Worm (Caenorhabditis elegans): Measurements from ENCODE around the gene rbc-1.

rbc-1 gene

DNA sequence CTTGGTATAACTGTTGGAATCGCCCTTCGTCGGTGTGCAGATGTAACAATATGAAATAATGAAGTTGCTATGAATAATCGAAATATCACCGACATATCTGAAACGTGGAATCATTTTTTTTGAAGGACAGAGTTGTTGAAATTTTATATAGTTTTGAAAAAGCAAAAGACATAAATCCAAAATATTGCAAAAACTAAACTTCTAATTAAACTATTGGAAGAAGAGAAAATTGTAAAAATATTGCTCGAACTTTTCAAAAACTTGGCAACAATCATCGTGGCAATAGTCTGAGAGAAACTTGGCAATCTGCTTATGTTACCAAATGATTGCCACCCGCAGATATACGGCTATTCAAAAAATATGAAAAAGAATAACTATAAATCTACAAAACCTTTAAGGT lies 34.2 kb downstream of the rbc-1 start, which contains the start of gene F54E4.4:
Gene F54E4.4, minus strand, starts transcription at position 101 of the 400 bp plus-strand sequence.
- no peak for TF ChIP-seq let-607 (tag; optimal IDR thresholded peaks at IDR 0.05)
- no peak for TF ChIP-seq mes-4 (tag; optimal IDR thresholded peaks at IDR 0.05)
- no peak for TF ChIP-seq B0336.3 (GFP tag; IDR thresholded peaks at IDR 0.05)
- no peak for TF ChIP-seq gei-17 (GFP tag; optimal IDR thresholded peaks at IDR 0.05)

DNA sequence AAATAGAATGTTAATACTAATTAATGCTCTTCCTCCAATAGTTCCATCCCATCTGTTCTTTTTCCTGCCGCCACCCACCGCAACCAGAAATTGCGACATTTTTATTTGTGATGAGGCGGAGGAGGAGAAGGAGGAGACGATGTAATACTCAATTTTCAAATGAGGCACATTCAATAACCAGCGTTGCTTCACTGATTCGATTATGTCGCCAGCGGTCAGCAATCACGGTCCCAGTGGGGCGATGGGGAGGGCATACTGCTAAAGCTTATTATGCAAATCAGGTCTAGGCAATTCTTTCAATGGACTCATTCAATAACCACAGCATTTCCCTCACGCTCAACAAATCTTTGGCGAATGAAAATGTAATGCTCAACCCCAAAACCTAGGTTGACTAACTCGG lies 38.0 kb downstream of the rbc-1 start:
- no peak for TF ChIP-seq K12H6.12 (tag; optimal IDR thresholded peaks at IDR 0.05)
- no peak for TF ChIP-seq sptf-2 (GFP tag; optimal IDR thresholded peaks at IDR 0.05)
- no peak for TF ChIP-seq bed-1 (GFP tag; IDR thresholded peaks at IDR 0.05)
- TF ChIP-seq hmg-20 (GFP tag; IDR thresholded peaks at IDR 0.05) = no peak
- TF ChIP-seq somi-1 (GFP tag; optimal IDR thresholded peaks at IDR 0.05) = no peak
- no peak for TF ChIP-seq lin-40 (tag; optimal IDR thresholded peaks at IDR 0.05)
- no peak for TF ChIP-seq ets-4 (GFP tag; optimal IDR thresholded peaks at IDR 0.05)
- no peak for TF ChIP-seq ztf-18 (tag; optimal IDR thresholded peaks at IDR 0.05)
- TF ChIP-seq Y95B8A.8 (GFP tag; IDR thresholded peaks at IDR 0.05) = no peak
- TF ChIP-seq lsy-27 (tag; optimal IDR thresholded peaks at IDR 0.05; ENCODE audit: borderline replicate concordance, insufficient read depth) = no peak

DNA sequence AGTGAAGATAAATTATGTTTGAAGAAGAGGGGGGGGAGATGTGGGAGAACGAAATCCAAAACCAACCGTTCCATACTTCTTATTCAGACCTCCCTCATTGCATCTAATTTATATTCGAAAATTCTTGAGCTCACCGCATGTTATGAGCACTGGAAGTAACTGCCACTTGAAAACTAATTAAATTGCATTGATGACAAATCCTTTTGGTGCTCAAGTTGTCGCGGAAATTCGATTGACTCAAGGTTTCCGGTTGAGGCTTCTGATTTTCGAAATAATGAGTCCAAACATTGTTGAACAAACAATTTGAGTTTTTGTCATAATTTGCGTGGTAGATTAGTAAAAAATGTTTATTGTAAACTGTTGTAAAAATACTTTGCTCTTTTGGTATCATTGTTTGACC lies 40.9 kb downstream of the rbc-1 start:
- no peak for TF ChIP-seq repo-1 (tag; optimal IDR thresholded peaks at IDR 0.05)
- TF ChIP-seq egl-18 (GFP tag; IDR thresholded peaks at IDR 0.05) = no peak
- TF ChIP-seq ceh-79 (tag; optimal IDR thresholded peaks at IDR 0.05) = no peak
- TF ChIP-seq him-1 (tag; optimal IDR thresholded peaks at IDR 0.05) = no peak
- TF ChIP-seq F52B5.7 (tag; optimal IDR thresholded peaks at IDR 0.05) = no peak
- TF ChIP-seq lir-1 (GFP tag; conservative IDR thresholded peaks at IDR 0.05) = no peak
- no peak for TF ChIP-seq xnd-1 (tag; optimal IDR thresholded peaks at IDR 0.05)

DNA sequence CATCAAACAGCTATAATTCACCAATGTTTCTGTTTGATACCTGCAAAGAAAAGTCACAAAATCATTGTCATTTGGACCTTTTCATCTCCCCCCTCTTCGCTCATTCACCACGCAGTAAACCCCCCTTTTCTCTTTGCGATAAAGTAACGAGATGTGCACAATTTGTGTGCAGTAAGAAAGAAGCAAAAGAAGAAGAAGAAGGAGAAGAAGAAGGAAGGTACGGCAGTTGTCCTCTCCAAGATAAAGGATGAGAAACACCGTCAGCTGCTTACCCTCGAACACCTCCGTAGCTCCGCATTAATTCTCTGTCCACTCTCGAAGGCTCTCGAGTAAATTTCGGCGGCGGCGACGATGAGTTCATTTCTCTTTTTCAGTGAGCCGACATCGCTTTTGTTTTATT lies 42.3 kb downstream of the rbc-1 start:
- TF ChIP-seq tlf-1 (GFP tag; optimal IDR thresholded peaks at IDR 0.05) (no peak), ceh-79 (tag; optimal IDR thresholded peaks at IDR 0.05) (no peak), ceh-27 (GFP tag; optimal IDR thresholded peaks at IDR 0.05) (no peak), K11D2.4 (GFP tag; IDR thresholded peaks at IDR 0.05) (no peak), Y67H2A.10 (GFP tag; conservative IDR thresholded peaks at IDR 0.05) (no peak), ceh-40 (GFP tag; IDR thresholded peaks at IDR 0.05) (no peak), madf-6 (GFP tag; IDR thresholded peaks at IDR 0.05) (no peak), snpc-1.1 (tag; optimal IDR thresholded peaks at IDR 0.05; ENCODE audit: insufficient read depth) (no peak), pha-4 (tag; optimal IDR thresholded peaks at IDR 0.05) (no peak), egrh-3 (GFP tag; IDR thresholded peaks at IDR 0.05) (no peak), B0261.1 (tag; optimal IDR thresholded peaks at IDR 0.05) (no peak), lag-1 (GFP tag; IDR thresholded peaks at IDR 0.05) (no peak), lin-35 (GFP tag; optimal IDR thresholded peaks at IDR 0.05) (no peak), rec-8 (tag; optimal IDR thresholded peaks at IDR 0.05) (no peak), attf-3 (GFP tag; conservative IDR thresholded peaks at IDR 0.05) (no peak), B0035.1 (tag; optimal IDR thresholded peaks at IDR 0.05) (no peak), F22D6.2 (tag; optimal IDR thresholded peaks at IDR 0.05) (no peak), D2030.7 (GFP tag; IDR thresholded peaks at IDR 0.05) (no peak)

Measured in whole organism, young adult.